Worm (Caenorhabditis elegans) whole organism, late embryonic: ENCODE measurements around the gene Y111B2A.12.

Experiments
- C38D4.7 ChIP-seq: fragments of 200-800 bp; sonication (Bioruptor generic); optimal IDR thresholded peaks from 2 replicates; lab custom pipeline; 2018; ENCODE audit warnings: mild to moderate bottlenecking, missing genetic modification characterization, moderate library complexity, missing compliant biosample characterization
- F13H6.1 ChIP-seq: sonication (generic microtip); optimal IDR thresholded peaks from 2 replicates; lab custom pipeline; 2016; ENCODE audit warnings: missing genetic modification characterization, missing compliant biosample characterization
- K02D7.2 ChIP-seq: sonication (generic microtip); optimal IDR thresholded peaks from 2 replicates; lab custom pipeline; 2017; ENCODE audit warnings: mild to moderate bottlenecking, missing genetic modification characterization, missing compliant biosample characterization
- K09A11.1 ChIP-seq: sonication (generic microtip); optimal IDR thresholded peaks from 2 replicates; lab custom pipeline; 2017; ENCODE audit warnings: antibody characterized with exemption, mild to moderate bottlenecking, missing genetic modification characterization, missing compliant biosample characterization; ENCODE audit not compliant: insufficient read depth
- ahr-1 ChIP-seq: sonication (generic microtip); optimal IDR thresholded peaks from 2 replicates; lab custom pipeline; 2016; ENCODE audit warnings: missing genetic modification characterization, missing compliant biosample characterization
- ceh-18 ChIP-seq: sonication (generic microtip); optimal IDR thresholded peaks from 2 replicates; lab custom pipeline; 2016; ENCODE audit warnings: missing genetic modification characterization, missing compliant biosample characterization
- ceh-30 ChIP-seq: fragments of 150-350 bp; optimal IDR thresholded peaks from 2 replicates; lab custom pipeline; 2014; ENCODE audit warnings: missing biosample characterization, missing genetic modification characterization
- ceh-31 ChIP-seq: sonication (generic microtip); optimal IDR thresholded peaks from 2 replicates; lab custom pipeline; 2016; ENCODE audit warnings: missing genetic modification characterization, missing compliant biosample characterization
- ceh-45 ChIP-seq: fragments of 200-800 bp; sonication (Bioruptor generic); IDR thresholded peaks from 2 replicates; pipeline ENCODE4 v1.3.6; 2022; ENCODE audit warnings: missing genetic modification reagents, missing genetic modification characterization, missing compliant biosample characterization
- ceh-9 ChIP-seq: sonication (generic microtip); optimal IDR thresholded peaks from 2 replicates; lab custom pipeline; 2016; ENCODE audit warnings: mild to moderate bottlenecking, missing genetic modification characterization, inconsistent platforms, missing compliant biosample characterization
- dmd-4 ChIP-seq: sonication (generic microtip); optimal IDR thresholded peaks from 2 replicates; lab custom pipeline; 2016; ENCODE audit warnings: borderline replicate concordance, missing genetic modification characterization, missing compliant biosample characterization
- dve-1 ChIP-seq: sonication (generic microtip); optimal IDR thresholded peaks from 2 replicates; lab custom pipeline; 2017; ENCODE audit warnings: antibody characterized with exemption, mild to moderate bottlenecking, missing genetic modification characterization, missing compliant biosample characterization
- eyg-1 ChIP-seq: sonication (generic microtip); optimal IDR thresholded peaks from 2 replicates; lab custom pipeline; 2016; ENCODE audit warnings: missing genotype, missing genetic modification characterization, missing compliant biosample characterization
- fax-1 ChIP-seq: sonication (generic microtip); optimal IDR thresholded peaks from 2 replicates; lab custom pipeline; 2016; ENCODE audit warnings: missing genotype, missing genetic modification characterization, missing compliant biosample characterization
- fkh-6 ChIP-seq: sonication (generic microtip); optimal IDR thresholded peaks from 2 replicates; lab custom pipeline; 2016; ENCODE audit warnings: missing genetic modification characterization, missing compliant biosample characterization
- hlh-6 ChIP-seq: sonication (generic microtip); optimal IDR thresholded peaks from 2 replicates; lab custom pipeline; 2016; ENCODE audit warnings: missing genotype, missing genetic modification characterization, missing compliant biosample characterization
- lim-6 ChIP-seq: sonication (generic microtip); optimal IDR thresholded peaks from 2 replicates; lab custom pipeline; 2016; ENCODE audit warnings: missing genetic modification characterization, missing compliant biosample characterization
- lin-11 ChIP-seq: fragments of 200-800 bp; sonication (Bioruptor generic); optimal IDR thresholded peaks from 2 replicates; lab custom pipeline; 2018; ENCODE audit warnings: mild to moderate bottlenecking, missing genetic modification characterization, missing compliant biosample characterization
- madf-2 ChIP-seq: sonication (generic microtip); optimal IDR thresholded peaks from 2 replicates; lab custom pipeline; 2017; ENCODE audit warnings: missing genetic modification characterization, missing compliant biosample characterization
- mec-3 ChIP-seq: sonication (generic microtip); optimal IDR thresholded peaks from 2 replicates; lab custom pipeline; 2016; ENCODE audit warnings: borderline replicate concordance, missing genetic modification characterization, missing compliant biosample characterization
- nfya-1 ChIP-seq: sonication (generic microtip); optimal IDR thresholded peaks from 2 replicates; lab custom pipeline; 2017; ENCODE audit warnings: missing genetic modification characterization, mild to moderate bottlenecking, missing compliant biosample characterization, antibody characterized with exemption, moderate library complexity
- nhr-11 ChIP-seq: fragments of 150-350 bp; optimal IDR thresholded peaks from 2 replicates; lab custom pipeline; 2014; ENCODE audit warnings: missing biosample characterization, missing genetic modification characterization
- npax-4 ChIP-seq: sonication (generic microtip); optimal IDR thresholded peaks from 2 replicates; lab custom pipeline; 2016; ENCODE audit warnings: missing genetic modification characterization, missing compliant biosample characterization
- pag-3 ChIP-seq: sonication (generic microtip); optimal IDR thresholded peaks from 2 replicates; lab custom pipeline; 2016; ENCODE audit warnings: missing compliant biosample characterization, missing genetic modification characterization, borderline replicate concordance
- pax-1 ChIP-seq: fragments of 150-350 bp; optimal IDR thresholded peaks from 2 replicates; lab custom pipeline; 2014; ENCODE audit warnings: missing biosample characterization, missing genetic modification characterization
- pqm-1 ChIP-seq: sonication (generic microtip); optimal IDR thresholded peaks from 2 replicates; lab custom pipeline; 2016; ENCODE audit warnings: missing genetic modification characterization, missing compliant biosample characterization
- pros-1 ChIP-seq: fragments of 150-350 bp; optimal IDR thresholded peaks from 2 replicates; lab custom pipeline; 2014; ENCODE audit warnings: missing biosample characterization, missing genetic modification reagents, missing genetic modification characterization
- sox-2 ChIP-seq: fragments of 200-800 bp; sonication (Bioruptor generic); IDR thresholded peaks from 2 replicates; pipeline ENCODE4 v1.3.6; 2022; ENCODE audit warnings: missing genetic modification reagents, missing genetic modification characterization, missing compliant biosample characterization
- sox-4 ChIP-seq: sonication (generic microtip); optimal IDR thresholded peaks from 2 replicates; lab custom pipeline; 2017; ENCODE audit warnings: mild to moderate bottlenecking, missing genetic modification characterization, inconsistent platforms, missing compliant biosample characterization
- syd-9 ChIP-seq: sonication (generic microtip); optimal IDR thresholded peaks from 2 replicates; lab custom pipeline; 2016; ENCODE audit warnings: mild to moderate bottlenecking, missing genetic modification characterization, moderate library complexity, missing compliant biosample characterization
- tbx-2 ChIP-seq: sonication (generic microtip); optimal IDR thresholded peaks from 2 replicates; lab custom pipeline; 2016; ENCODE audit warnings: missing genetic modification characterization, missing compliant biosample characterization
- tbx-7 ChIP-seq: sonication (generic microtip); optimal IDR thresholded peaks from 2 replicates; lab custom pipeline; 2016; ENCODE audit warnings: missing genotype, missing genetic modification characterization, missing compliant biosample characterization
- ttx-3 ChIP-seq: sonication (generic microtip); optimal IDR thresholded peaks from 2 replicates; lab custom pipeline; 2016; ENCODE audit warnings: missing genetic modification reagents, missing genetic modification characterization, missing compliant biosample characterization
- unc-3 ChIP-seq, 2 experiments: fragments of 200-800 bp in 1 of 2; sonication (Bioruptor generic) in 1 of 2; sonication (generic microtip) in 1 of 2; conservative IDR thresholded peaks in 1 of 2; optimal IDR thresholded peaks in 1 of 2; 2 replicates each; pipeline versions ENCODE4 v1.3.6 to Lab custom; 2016 to 2022; ENCODE audit warnings: missing compliant biosample characterization in 2 of 2, missing genetic modification characterization in 2 of 2, missing genetic modification reagents in 1 of 2
- unc-42 ChIP-seq: sonication (generic microtip); optimal IDR thresholded peaks from 2 replicates; lab custom pipeline; 2016; ENCODE audit warnings: missing genotype, missing genetic modification characterization, missing compliant biosample characterization
- unc-55 ChIP-seq: sonication (generic microtip); optimal IDR thresholded peaks from 2 replicates; lab custom pipeline; 2017; ENCODE audit warnings: missing biosample characterization, missing genetic modification reagents, missing genetic modification characterization

Gene Y111B2A.12

DNA sequence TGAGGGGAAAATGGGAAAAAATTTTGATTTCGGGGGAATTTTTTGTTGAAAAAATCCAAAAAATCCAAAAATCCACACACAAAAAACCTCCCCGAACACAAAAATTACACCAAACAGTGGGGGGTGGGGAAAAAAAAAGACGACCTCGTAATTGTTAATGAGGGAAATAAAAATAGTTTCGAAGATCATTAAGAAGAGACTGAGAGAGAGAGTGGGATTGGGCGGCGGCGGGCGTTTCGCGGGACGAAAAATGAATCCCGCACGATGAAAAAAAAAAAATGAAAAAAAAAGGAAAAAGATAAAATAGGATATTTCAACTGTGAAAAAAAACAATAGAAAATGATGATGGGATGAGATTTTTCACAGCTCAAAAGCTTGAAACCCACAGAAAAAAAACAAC is 9.4 kb upstream of the Y111B2A.12 start, which contains the start of gene gldi-8:
Gene gldi-8, minus strand, starts transcription at position 58 of the 400 bp plus-strand sequence.
- TF ChIP-seq lin-11 (tag; lab: Kevin White, UChicago) = no peak
- TF ChIP-seq sox-2 = no peak
- TF ChIP-seq nhr-11 (tag; lab: Kevin White, UChicago) = no peak
- TF ChIP-seq pqm-1 (tag; lab: Kevin White, UChicago) = no peak
- no peak for TF ChIP-seq mec-3 (tag; lab: Kevin White, UChicago)

DNA sequence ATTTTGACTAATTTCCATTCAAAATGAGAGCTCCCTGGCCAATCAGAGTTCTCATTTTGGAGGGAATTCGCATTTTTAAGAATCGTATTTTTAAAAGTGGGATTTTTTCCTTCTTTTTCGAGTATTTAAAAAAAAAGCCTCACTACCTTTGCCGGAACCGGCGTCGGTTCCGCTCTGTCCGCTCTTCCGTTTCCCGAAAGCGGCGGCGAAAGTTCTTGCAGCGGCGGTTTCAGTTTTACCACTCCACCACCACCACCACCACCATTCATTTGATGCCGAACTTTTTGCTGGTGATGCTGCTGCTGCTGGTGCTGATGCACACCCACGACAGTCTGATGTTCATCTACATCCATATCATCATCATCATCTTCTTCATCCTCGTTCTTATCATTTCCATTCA is 7.0 kb upstream of the Y111B2A.12 start:
- TF ChIP-seq C38D4.7 (GFP tag; lab: Kevin White, UChicago) (no peak), unc-55 (no peak), mec-3 (tag; lab: Kevin White, UChicago) (no peak), ceh-9 (tag; lab: Kevin White, UChicago) (no peak), dmd-4 (no peak), lim-6 (tag; lab: Kevin White, UChicago) (no peak), pag-3 (no peak), ceh-30 (tag; lab: Kevin White, UChicago) (no peak), nfya-1 (tag; lab: Kevin White, UChicago) (no peak), pros-1 (tag; lab: Kevin White, UChicago) (no peak)

DNA sequence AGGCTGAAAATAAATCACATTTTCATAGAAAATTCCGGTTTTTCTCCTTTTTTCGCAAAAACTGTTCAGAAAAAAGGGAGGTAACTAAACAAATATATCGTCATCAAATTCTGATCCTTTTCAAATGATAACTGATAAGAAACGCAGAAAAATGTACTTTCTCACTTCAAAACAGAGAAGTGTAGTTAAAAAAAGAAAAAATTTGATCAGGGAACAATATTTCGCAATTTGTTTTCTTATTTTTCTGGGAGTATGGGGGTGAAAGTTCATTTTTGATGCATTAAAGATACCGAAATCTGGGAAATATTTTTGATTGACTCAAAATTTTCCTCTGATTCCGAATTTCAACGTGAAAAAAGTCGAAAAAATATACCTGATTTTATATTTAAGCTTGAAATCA is 2.9 kb upstream of the Y111B2A.12 start:
- TF ChIP-seq madf-2 (tag; lab: Kevin White, UChicago) (no peak), dve-1 (no peak), pqm-1 (tag; lab: Kevin White, UChicago) (no peak), pag-3 (no peak), nhr-11 (tag; lab: Kevin White, UChicago) (no peak), unc-42 (tag; lab: Kevin White, UChicago) (no peak), pax-1 (tag; lab: Kevin White, UChicago) (no peak), ceh-18 (no peak), ceh-9 (tag; lab: Kevin White, UChicago) (no peak), ceh-45 (GFP tag; lab: Robert Waterston, UW) (no peak), hlh-6 (tag; lab: Kevin White, UChicago) (no peak), fkh-6 (tag; lab: Kevin White, UChicago) (no peak), unc-3 (GFP tag; conservative IDR thresholded peaks at IDR 0.05; lab: Robert Waterston, UW) (no peak), unc-3 (tag; optimal IDR thresholded peaks at IDR 0.05; lab: Kevin White, UChicago) (no peak), ahr-1 (no peak), F13H6.1 (no peak), ttx-3 (tag; lab: Kevin White, UChicago) (no peak)
- TF ChIP-seq, all 69 proteins: peak for 0

DNA sequence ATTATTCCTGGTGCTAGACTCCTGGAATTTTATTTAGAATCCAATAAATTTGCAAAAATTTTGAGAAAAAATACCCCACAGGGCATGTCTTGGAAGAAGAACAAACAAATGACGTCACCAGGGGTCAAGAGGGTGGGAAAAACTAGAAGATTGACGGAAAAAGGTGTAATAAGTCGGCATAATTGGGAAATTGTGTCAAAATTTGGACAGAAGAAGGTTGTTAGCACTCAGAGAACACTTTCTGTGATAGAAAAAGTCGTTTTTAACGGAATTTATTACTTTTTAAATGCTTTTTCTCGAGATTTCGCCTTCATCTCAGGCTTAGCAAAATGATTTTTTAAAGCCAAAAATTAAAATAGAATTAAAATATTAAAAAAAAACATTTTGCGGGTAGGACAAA is 1.8 kb upstream of the Y111B2A.12 start:
- TF ChIP-seq lim-6 (tag; lab: Kevin White, UChicago) (no peak), dve-1 (no peak), tbx-2 (tag; lab: Kevin White, UChicago) (no peak), tbx-7 (tag; lab: Kevin White, UChicago) (no peak), K02D7.2 (tag; lab: Kevin White, UChicago) (no peak), syd-9 (tag; lab: Kevin White, UChicago) (no peak), K09A11.1 (no peak), npax-4 (tag; lab: Kevin White, UChicago) (no peak), mec-3 (tag; lab: Kevin White, UChicago) (no peak), fax-1 (tag; lab: Kevin White, UChicago) (no peak), eyg-1 (tag; lab: Kevin White, UChicago) (no peak), ceh-31 (no peak), nhr-11 (tag; lab: Kevin White, UChicago) (no peak), sox-4 (tag; lab: Kevin White, UChicago) (no peak)
